Worm (Caenorhabditis elegans) whole organism, L4/young adult: ENCODE data around the gene F15B9.6.

Source experiments
- W03F9.2 ChIP-seq: fragments of 150-350 bp; optimal IDR thresholded peaks from 2 replicates; lab custom pipeline; 2014; ENCODE audit warnings: missing biosample characterization, missing genetic modification characterization
- dao-5 ChIP-seq: sonication (generic microtip); optimal IDR thresholded peaks from 2 replicates; lab custom pipeline; 2016; ENCODE audit warnings: missing genotype, missing genetic modification characterization, moderate library complexity, missing compliant biosample characterization
- him-1 ChIP-seq: sonication (generic microtip); optimal IDR thresholded peaks from 2 replicates; lab custom pipeline; 2016; ENCODE audit warnings: missing genotype, missing genetic modification reagents, missing genetic modification characterization, missing compliant biosample characterization

- no peak for TF ChIP-seq him-1
- TF ChIP-seq W03F9.2 (tag; lab: Kevin White, UChicago), result no peak
- no peak for TF ChIP-seq dao-5 (tag; lab: Kevin White, UChicago)
Observed at ce11 chrV:13033223-13033622, 19.3 kb downstream of the F15B9.6 start, which contains the start of gene W07G4.1.
